Worm (Caenorhabditis elegans) whole organism, early embryonic: Measurements from ENCODE around the gene nlg-1.

Experiments
- ama-1 ChIP-seq: fragments of 150-350 bp; optimal IDR thresholded peaks from 2 replicates; lab custom pipeline; 2014
- ceh-36 ChIP-seq: sonication (generic microtip); optimal IDR thresholded peaks from 2 replicates; lab custom pipeline; 2016; ENCODE audit warnings: missing genetic modification characterization, inconsistent platforms, missing compliant biosample characterization
- flt-1 ChIP-seq: fragments of 200-800 bp; sonication (Bioruptor generic); IDR thresholded peaks from 2 replicates; pipeline ENCODE4 v1.3.6; 2022; ENCODE audit warnings: missing genetic modification characterization, missing compliant biosample characterization
- pes-1 ChIP-seq: fragments of 200-800 bp; sonication (Bioruptor generic); IDR thresholded peaks from 2 replicates; pipeline ENCODE4 v1.3.6; 2022; ENCODE audit warnings: missing genetic modification reagents, missing genetic modification characterization, missing compliant biosample characterization
- scrt-1 ChIP-seq: fragments of 200-800 bp; sonication (Bioruptor generic); IDR thresholded peaks from 2 replicates; pipeline ENCODE4 v1.3.6; 2022; ENCODE audit warnings: missing genetic modification characterization, missing compliant biosample characterization
- sea-1 ChIP-seq: fragments of 200-800 bp; sonication (Bioruptor generic); conservative IDR thresholded peaks from 2 replicates; pipeline ENCODE4 v1.3.6; 2022; ENCODE audit warnings: missing genetic modification characterization, missing compliant biosample characterization

DNA sequence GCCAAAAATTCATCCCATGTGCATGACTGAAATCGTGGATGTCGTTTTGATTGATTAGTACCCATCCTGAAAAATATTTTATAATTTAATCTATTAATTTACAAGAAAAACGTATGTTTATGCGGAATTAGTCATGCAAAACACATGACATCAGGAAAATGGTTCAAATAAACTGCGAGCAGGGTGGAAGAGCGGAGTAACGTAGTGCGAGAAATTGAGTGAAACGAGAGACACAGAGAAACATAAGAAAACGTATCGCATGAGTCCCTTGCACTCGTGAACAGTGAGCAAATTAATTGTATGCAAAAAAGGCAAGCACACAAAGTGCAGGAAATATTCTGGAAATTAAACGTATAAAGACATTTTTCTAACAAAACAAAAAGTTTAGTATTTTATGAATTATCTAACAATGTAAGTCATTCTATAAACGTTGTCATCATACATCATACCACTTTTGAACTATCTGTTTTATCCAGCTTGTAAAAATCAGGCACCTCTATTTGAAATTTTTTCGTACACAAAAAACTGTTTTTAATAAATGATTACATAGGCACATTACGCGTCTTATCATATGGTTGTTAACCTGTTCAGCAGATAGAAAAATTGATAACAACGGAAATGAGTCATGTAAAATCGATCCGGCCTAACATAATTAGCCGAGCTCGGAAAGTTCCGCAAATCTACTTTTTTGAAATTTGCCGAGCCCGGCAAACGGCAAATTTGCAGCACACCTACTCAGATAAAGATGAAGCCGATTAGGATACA, 34.8 kb downstream of the nlg-1 start, which contains the start of gene F54B11.5:
- TF ChIP-seq ama-1 (no peak), pes-1 (GFP tag; lab: Robert Waterston, UW) (no peak), flt-1 (GFP tag; lab: Robert Waterston, UW) (no peak), ceh-36 (tag; lab: Kevin White, UChicago) (no peak), sea-1 (GFP tag; lab: Robert Waterston, UW) (no peak), scrt-1 (GFP tag; lab: Robert Waterston, UW) (no peak)
